Worm (Caenorhabditis elegans) whole organism, early embryonic: ENCODE measurements around the gene cyn-10.
"Not testable (repeated sequence)": the region's sequence is repeated elsewhere in the genome, so short reads cannot be mapped to it uniquely, and the experiment has no call there.

Experiments used
- B0310.2 ChIP-seq: sonication (generic microtip); optimal IDR thresholded peaks from 2 replicates; lab custom pipeline; 2016; ENCODE audit warnings: mild to moderate bottlenecking, missing genetic modification characterization, missing compliant biosample characterization
- F13C5.2 ChIP-seq: sonication (generic microtip); optimal IDR thresholded peaks from 2 replicates; lab custom pipeline; 2017; ENCODE audit warnings: mild to moderate bottlenecking, missing genetic modification characterization, inconsistent platforms, missing compliant biosample characterization
- aly-1 ChIP-seq: sonication (generic microtip); optimal IDR thresholded peaks from 2 replicates; lab custom pipeline; 2016; ENCODE audit warnings: missing genetic modification characterization, missing compliant biosample characterization
- ama-1 ChIP-seq: fragments of 150-350 bp; optimal IDR thresholded peaks from 2 replicates; lab custom pipeline; 2014
- ceh-13 ChIP-seq: fragments of 200-800 bp; sonication (Bioruptor generic); optimal IDR thresholded peaks from 2 replicates; lab custom pipeline; 2018; ENCODE audit warnings: mild to moderate bottlenecking, missing genetic modification characterization, missing compliant biosample characterization
- ceh-36 ChIP-seq: sonication (generic microtip); optimal IDR thresholded peaks from 2 replicates; lab custom pipeline; 2016; ENCODE audit warnings: missing genetic modification characterization, inconsistent platforms, missing compliant biosample characterization
- ets-7 ChIP-seq: sonication (generic microtip); optimal IDR thresholded peaks from 2 replicates; lab custom pipeline; 2016; ENCODE audit warnings: missing genotype, missing genetic modification characterization, missing compliant biosample characterization
- flt-1 ChIP-seq: fragments of 200-800 bp; sonication (Bioruptor generic); IDR thresholded peaks from 2 replicates; pipeline ENCODE4 v1.3.6; 2022; ENCODE audit warnings: missing genetic modification characterization, missing compliant biosample characterization
- hmbx-1 ChIP-seq: sonication (generic microtip); optimal IDR thresholded peaks from 2 replicates; lab custom pipeline; 2016; ENCODE audit warnings: mild to moderate bottlenecking, missing genetic modification characterization, missing compliant biosample characterization
- hmg-4 ChIP-seq: fragments of 200-800 bp; sonication (Bioruptor generic); optimal IDR thresholded peaks from 2 replicates; lab custom pipeline; 2018; ENCODE audit warnings: mild to moderate bottlenecking, missing genetic modification characterization, missing compliant biosample characterization
- hnd-1 ChIP-seq: sonication (generic microtip); optimal IDR thresholded peaks from 2 replicates; lab custom pipeline; 2016; ENCODE audit warnings: missing genetic modification characterization, missing compliant biosample characterization
- pes-1 ChIP-seq: fragments of 200-800 bp; sonication (Bioruptor generic); IDR thresholded peaks from 2 replicates; pipeline ENCODE4 v1.3.6; 2022; ENCODE audit warnings: missing genetic modification reagents, missing genetic modification characterization, missing compliant biosample characterization
- scrt-1 ChIP-seq: fragments of 200-800 bp; sonication (Bioruptor generic); IDR thresholded peaks from 2 replicates; pipeline ENCODE4 v1.3.6; 2022; ENCODE audit warnings: missing genetic modification characterization, missing compliant biosample characterization
- sea-1 ChIP-seq: fragments of 200-800 bp; sonication (Bioruptor generic); conservative IDR thresholded peaks from 2 replicates; pipeline ENCODE4 v1.3.6; 2022; ENCODE audit warnings: missing genetic modification characterization, missing compliant biosample characterization
- tbx-11 ChIP-seq: fragments of 200-800 bp; sonication (Bioruptor generic); IDR thresholded peaks from 2 replicates; pipeline ENCODE4 v1.3.6; 2022; ENCODE audit warnings: missing genetic modification characterization, missing compliant biosample characterization
- tbx-37 ChIP-seq: fragments of 200-800 bp; sonication (Bioruptor generic); conservative IDR thresholded peaks from 2 replicates; pipeline ENCODE4 v1.3.6; 2022; ENCODE audit warnings: missing genetic modification reagents, missing genetic modification characterization, missing compliant biosample characterization
- tra-4 ChIP-seq: sonication (generic microtip); optimal IDR thresholded peaks from 2 replicates; lab custom pipeline; 2017; ENCODE audit warnings: missing genetic modification characterization, missing compliant biosample characterization

Gene cyn-10

ce11 chrII:6915875-6916274 is 2.7 kb upstream of the cyn-10 start, which contains the start of gene B0252.8:
TSS of gene B0252.8 (plus strand) at chrII:6916166.
- TF ChIP-seq pes-1 (GFP tag; lab: Robert Waterston, UW) = no peak
- no peak for TF ChIP-seq aly-1 (tag; lab: Kevin White, UChicago)

ce11 chrII:6909568-6910122 is 3.5 kb downstream of the cyn-10 start, which contains the start of gene asm-1:
TSS of gene asm-1 (plus strand) at chrII:6910072.
- TF ChIP-seq hmbx-1 (tag; lab: Kevin White, UChicago) (no peak), B0310.2 (tag; lab: Kevin White, UChicago) (no peak), flt-1 (GFP tag; lab: Robert Waterston, UW) (no peak)

DNA sequence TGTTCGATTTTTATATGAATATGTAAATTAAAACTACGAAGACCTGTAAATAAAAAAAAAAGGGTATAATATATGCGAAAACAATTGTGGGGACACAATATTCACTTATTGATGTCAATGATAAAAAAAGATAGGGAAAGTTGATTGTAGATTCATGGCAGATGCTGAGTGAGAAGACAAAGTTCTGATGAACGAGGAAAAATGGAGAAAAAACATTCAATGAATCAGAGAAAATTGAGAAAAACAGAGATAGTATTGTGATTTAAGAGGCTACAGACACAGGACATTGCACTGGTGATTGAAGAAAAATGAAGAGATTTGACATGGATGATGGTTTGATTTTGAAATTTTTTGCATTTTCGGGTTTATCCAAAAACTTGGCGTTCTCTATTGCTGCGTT is 4.5 kb downstream of the cyn-10 start:
- TF ChIP-seq hmbx-1 (tag; lab: Kevin White, UChicago) (no peak), tbx-37 (no peak), ets-7 (no peak), aly-1 (tag; lab: Kevin White, UChicago) (no peak), ama-1 (lab: Kevin White, UChicago) (no peak), scrt-1 (no peak), ceh-36 (tag; lab: Kevin White, UChicago) (no peak), sea-1 (GFP tag; lab: Robert Waterston, UW) (no peak), hnd-1 (no peak), tbx-11 (GFP tag; lab: Robert Waterston, UW) (no peak), tra-4 (tag; lab: Kevin White, UChicago) (no peak), pes-1 (GFP tag; lab: Robert Waterston, UW) (no peak), ceh-13 (GFP tag; lab: Kevin White, UChicago) (no peak), B0310.2 (tag; lab: Kevin White, UChicago) (no peak), hmg-4 (GFP tag; lab: Kevin White, UChicago) (no peak), F13C5.2 (tag; lab: Kevin White, UChicago) (no peak)

DNA sequence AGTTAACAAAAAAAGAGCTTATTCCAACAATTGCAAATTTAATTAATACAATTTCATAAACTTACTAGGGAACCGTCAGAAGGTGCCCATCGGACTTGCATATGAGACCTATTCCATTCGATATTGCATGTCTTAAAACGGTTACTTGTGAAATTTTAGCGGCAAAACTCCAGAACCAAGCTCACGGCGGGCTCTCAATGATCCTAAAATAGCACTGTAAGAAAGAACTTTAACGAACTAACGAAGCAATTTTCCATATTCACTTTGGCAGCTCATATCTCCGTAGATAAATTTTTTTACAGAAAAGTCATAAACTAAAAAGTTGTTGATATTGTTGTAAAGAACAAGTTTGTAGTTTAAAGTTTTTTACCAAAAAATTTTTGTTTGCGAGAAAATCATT is 5.5 kb downstream of the cyn-10 start, which contains the start of gene B0252.3:
Gene B0252.3 (minus strand): TSS at position 101 of the 400 bp plus-strand sequence.
- not testable (repeated sequence) for TF ChIP-seq ceh-13 (GFP tag; lab: Kevin White, UChicago); hnd-1; flt-1 (GFP tag; lab: Robert Waterston, UW)

- TF ChIP-seq tbx-11 (GFP tag; lab: Robert Waterston, UW) (no peak), tra-4 (tag; lab: Kevin White, UChicago) (no peak), scrt-1 (no peak), B0310.2 (tag; lab: Kevin White, UChicago) (no peak), pes-1 (GFP tag; lab: Robert Waterston, UW) (no peak), hnd-1 (no peak), hmg-4 (GFP tag; lab: Kevin White, UChicago) (no peak), ceh-13 (GFP tag; lab: Kevin White, UChicago) (no peak), tbx-37 (no peak), ama-1 (lab: Kevin White, UChicago) (no peak), sea-1 (GFP tag; lab: Robert Waterston, UW) (no peak), aly-1 (tag; lab: Kevin White, UChicago) (no peak), F13C5.2 (tag; lab: Kevin White, UChicago) (no peak), hmbx-1 (tag; lab: Kevin White, UChicago) (no peak), flt-1 (GFP tag; lab: Robert Waterston, UW) (no peak), ets-7 (no peak), ceh-36 (tag; lab: Kevin White, UChicago) (no peak)
These were observed 11.4 kb downstream of the cyn-10 start, which contains the start of gene psmd-9 for ce11 chrII:6901795-6902194. TSS of gene psmd-9 (plus strand) at chrII:6902095.

DNA sequence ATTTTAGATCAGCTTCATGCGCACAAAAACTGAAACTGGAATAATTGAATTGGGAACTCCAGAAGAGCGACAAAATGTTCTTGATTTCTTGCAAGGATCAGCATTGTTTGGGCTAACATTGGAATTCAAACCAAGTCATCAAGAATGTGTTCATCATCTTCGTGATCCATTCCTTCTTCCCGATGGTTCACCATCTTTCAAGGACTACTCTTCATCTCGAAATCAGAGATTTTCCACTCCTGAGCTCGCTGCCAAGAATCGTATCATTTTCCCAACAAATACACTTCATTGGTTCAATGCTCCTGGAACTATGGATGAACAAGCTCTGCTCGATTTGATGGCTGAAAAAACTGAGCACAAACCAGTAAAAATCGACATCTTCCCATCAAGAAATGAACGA is 12.5 kb downstream of the cyn-10 start:
- TF ChIP-seq hmg-4 (GFP tag; lab: Kevin White, UChicago) (no peak), tra-4 (tag; lab: Kevin White, UChicago) (no peak), tbx-37 (no peak), hmbx-1 (tag; lab: Kevin White, UChicago) (no peak), scrt-1 (no peak), ets-7 (no peak), pes-1 (GFP tag; lab: Robert Waterston, UW) (no peak), aly-1 (tag; lab: Kevin White, UChicago) (no peak)

ce11 chrII:6898017-6898779 is 15.0 kb downstream of the cyn-10 start, which contains the start of gene hrpl-1:
TSS of gene hrpl-1 (plus strand) at chrII:6898729.
- TF ChIP-seq hmg-4 (GFP tag; lab: Kevin White, UChicago) (peak; percentile 63), ceh-36 (tag; lab: Kevin White, UChicago) (peak; percentile 89), F13C5.2 (tag; lab: Kevin White, UChicago) (no peak), ets-7 (no peak), pes-1 (GFP tag; lab: Robert Waterston, UW) (no peak; the same call in 1 of the 2 replicates), ama-1 (lab: Kevin White, UChicago) (no peak), aly-1 (tag; lab: Kevin White, UChicago) (peak; percentile 25), flt-1 (GFP tag; lab: Robert Waterston, UW) (peak; percentile 74), hmbx-1 (tag; lab: Kevin White, UChicago) (peak; percentile 4), hnd-1 (peak; percentile 3), tbx-37 (no peak; the same call in 1 of the 2 replicates), sea-1 (GFP tag; lab: Robert Waterston, UW) (0 out of 2 replicates have a peak, but pooled peaks have one; percentile 72), scrt-1 (peak; percentile 80), tra-4 (tag; lab: Kevin White, UChicago) (no peak), B0310.2 (tag; lab: Kevin White, UChicago) (no peak), ceh-13 (GFP tag; lab: Kevin White, UChicago) (peak; percentile 27), tbx-11 (GFP tag; lab: Robert Waterston, UW) (peak; percentile 69)
